Worm (Caenorhabditis elegans) whole organism, young adult: ENCODE results near the gene nmgp-1.

Experiments
- C17E4.6 ChIP-seq: fragments of 200-800 bp; sonication (Bioruptor generic); IDR thresholded peaks from 2 replicates; pipeline ENCODE4 v1.3.6; 2022; ENCODE audit warnings: missing genetic modification reagents, missing genetic modification characterization, missing compliant biosample characterization
- ama-1 ChIP-seq, 3 experiments: fragments of 150-350 bp in 1 of 3; sonication (generic microtip) in 2 of 3; optimal IDR thresholded peaks; 2 replicates each; lab custom pipeline; 2014 to 2018; ENCODE audit warnings: missing biosample characterization in 2 of 3, missing genetic modification characterization in 2 of 3, missing genetic modification reagents in 2 of 3
- unc-130 ChIP-seq: sonication (generic microtip); optimal IDR thresholded peaks from 2 replicates; lab custom pipeline; 2016; ENCODE audit warnings: missing genetic modification reagents, missing genetic modification characterization, missing compliant biosample characterization

ce11 chrII:6269805-6270414 is 9.3 kb downstream of the nmgp-1 start, which contains the start of gene F13H8.2:
- TF ChIP-seq unc-130 (GFP tag; lab: Kevin White, UChicago) (no peak), C17E4.6 (GFP tag; lab: Robert Waterston, UW) (peak; percentile 70; the same call in 1 of the 2 replicates), ama-1 (optimal IDR thresholded peaks at IDR 0.05; lab: Kevin White, UChicago) (no peak), ama-1 (GFP tag; optimal IDR thresholded peaks at IDR 0.05; lab: Kevin White, UChicago) (no peak)
